Worm (Caenorhabditis elegans) whole organism, L1 larva: ENCODE measurements around the gene jmjd-1.2.

Experiments
- C04F5.9 ChIP-seq: sonication (generic microtip); optimal IDR thresholded peaks from 2 replicates; lab custom pipeline; 2016; ENCODE audit warnings: missing genetic modification characterization, missing compliant biosample characterization
- ceh-82 ChIP-seq, 3 experiments: fragments of 150-350 bp in 1 of 3; sonication (generic microtip) in 2 of 3; optimal IDR thresholded peaks; 2 replicates each; lab custom pipeline; 2014 to 2017; ENCODE audit warnings: missing biosample characterization in 3 of 3, missing genetic modification characterization in 3 of 3
- ces-1 ChIP-seq: fragments of 150-350 bp; optimal IDR thresholded peaks from 2 replicates; lab custom pipeline; 2014; ENCODE audit warnings: missing biosample characterization, missing genetic modification reagents, missing genetic modification characterization
- grh-1 ChIP-seq: fragments of 200-800 bp; sonication (Bioruptor generic); IDR thresholded peaks from 2 replicates; pipeline ENCODE4 v1.3.6; 2022; ENCODE audit warnings: missing genetic modification reagents, missing genetic modification characterization, missing compliant biosample characterization
- isw-1 ChIP-seq: fragments of 200-800 bp; sonication (Bioruptor generic); IDR thresholded peaks from 2 replicates; pipeline ENCODE4 v1.3.6; 2022; ENCODE audit warnings: missing genetic modification characterization, missing compliant biosample characterization
- mdl-1 ChIP-seq, 2 experiments: fragments of 150-350 bp; optimal IDR thresholded peaks; 2 replicates each; lab custom pipeline; 2014 to 2017; ENCODE audit warnings: missing biosample characterization in 2 of 2, missing genetic modification characterization in 2 of 2, inconsistent platforms in 1 of 2
- nhr-11 ChIP-seq: fragments of 150-350 bp; optimal IDR thresholded peaks from 2 replicates; lab custom pipeline; 2014; ENCODE audit warnings: missing biosample characterization, missing genetic modification characterization
- nhr-20 ChIP-seq: sonication (generic microtip); optimal IDR thresholded peaks from 2 replicates; lab custom pipeline; 2016; ENCODE audit warnings: mild to moderate bottlenecking, missing genetic modification characterization, missing compliant biosample characterization
- nhr-28 ChIP-seq: fragments of 150-350 bp; optimal IDR thresholded peaks from 2 replicates; lab custom pipeline; 2014; ENCODE audit warnings: missing biosample characterization, missing genetic modification characterization
- skn-1 ChIP-seq: fragments of 150-350 bp; optimal IDR thresholded peaks from 2 replicates; lab custom pipeline; 2014; ENCODE audit warnings: missing biosample characterization, missing genetic modification characterization
- snpc-4 ChIP-seq: fragments of 150-350 bp; optimal IDR thresholded peaks from 2 replicates; lab custom pipeline; 2014; ENCODE audit warnings: missing biosample characterization, missing genetic modification characterization
- unc-62 ChIP-seq: fragments of 150-350 bp; optimal IDR thresholded peaks from 2 replicates; lab custom pipeline; 2014; ENCODE audit warnings: missing biosample characterization, missing genetic modification reagents, missing genetic modification characterization

DNA sequence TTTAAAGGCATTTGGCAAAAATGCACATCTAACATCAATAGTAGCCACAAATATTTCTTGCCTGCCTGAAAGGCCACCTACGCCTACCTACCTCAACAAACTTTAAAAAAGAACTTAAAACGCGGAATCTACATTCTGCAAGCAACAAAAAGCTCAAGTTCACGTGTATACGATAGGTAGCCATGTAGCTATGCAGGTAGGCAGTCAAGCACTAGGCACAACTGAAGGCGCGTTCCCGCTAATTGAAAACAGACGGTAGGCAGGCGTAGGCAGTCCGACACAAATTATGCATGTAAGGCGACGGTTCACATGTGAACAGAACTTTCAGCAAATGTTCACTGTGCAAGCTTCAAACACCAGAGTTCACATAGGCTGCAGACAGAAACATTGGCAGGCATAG, 48.2 kb upstream of the jmjd-1.2 start:
- TF ChIP-seq mdl-1 (tag; optimal IDR thresholded peaks at IDR 0.05; lab: Kevin White, UChicago) (no peak), skn-1 (no peak), C04F5.9 (tag; lab: Kevin White, UChicago) (no peak), unc-62 (GFP tag; lab: Kevin White, UChicago) (no peak), nhr-11 (tag; lab: Kevin White, UChicago) (no peak), ces-1 (GFP tag; lab: Kevin White, UChicago) (no peak), snpc-4 (tag; lab: Kevin White, UChicago) (no peak), ceh-82 (tag; optimal IDR thresholded peaks at IDR 0.05; lab: Kevin White, UChicago) (no peak), grh-1 (GFP tag; lab: Robert Waterston, UW) (no peak), nhr-20 (tag; lab: Kevin White, UChicago) (no peak), nhr-28 (no peak), isw-1 (GFP tag; lab: Robert Waterston, UW) (no peak)
